Fruit fly (Drosophila melanogaster) whole organism, embryonic: Measurements from ENCODE around the gene eIF4E6.

ENCODE experiments used
- Atf3 ChIP-seq: fragments of 200-800 bp; sonication (Bioruptor generic); optimal IDR thresholded peaks from 3 replicates; lab custom pipeline; 2016; ENCODE audit warnings: missing biosample characterization, missing genetic modification characterization
- Awh ChIP-seq: fragments of 200-800 bp; sonication (Bioruptor generic); IDR thresholded peaks from 2 replicates; pipeline ENCODE4, ENCODE4 v1.3.6; 2022; ENCODE audit warnings: missing biosample characterization, missing genetic modification characterization
- BEAF-32 ChIP-seq: fragments of 200-800 bp; sonication (Bioruptor generic); optimal IDR thresholded peaks from 3 replicates; lab custom pipeline; 2017; ENCODE audit warnings: missing biosample characterization, missing genetic modification characterization, mild to moderate bottlenecking, moderate library complexity, missing genetic modification reagents
- Blimp-1 ChIP-seq: fragments of 200-800 bp; sonication (Bioruptor generic); optimal IDR thresholded peaks from 3 replicates; lab custom pipeline; 2018; ENCODE audit warnings: missing biosample characterization, missing genetic modification characterization, mild to moderate bottlenecking, moderate library complexity, missing genetic modification reagents
- CG13123 ChIP-seq: fragments of 200-800 bp; sonication (Bioruptor generic); optimal IDR thresholded peaks from 2 replicates; lab custom pipeline; 2016; ENCODE audit warnings: missing biosample characterization, missing genetic modification characterization
- CG14441 ChIP-seq: fragments of 200-800 bp; sonication (Bioruptor generic); IDR thresholded peaks from 2 replicates; pipeline ENCODE4 v1.3.6; 2022; ENCODE audit warnings: missing biosample characterization, missing genetic modification characterization
- CG14710 ChIP-seq: fragments of 200-800 bp; sonication (Bioruptor generic); optimal IDR thresholded peaks from 3 replicates; lab custom pipeline; 2019; ENCODE audit warnings: missing biosample characterization, mild to moderate bottlenecking, missing genetic modification characterization, moderate library complexity
- CG15269 ChIP-seq: fragments of 200-800 bp; sonication (Bioruptor generic); optimal IDR thresholded peaks from 2 replicates; lab custom pipeline; 2018; ENCODE audit warnings: missing biosample characterization, mild to moderate bottlenecking, missing genetic modification characterization, moderate library complexity
- CG17361 ChIP-seq: fragments of 200-800 bp; sonication (Bioruptor generic); IDR thresholded peaks from 3 replicates; pipeline ENCODE4 v1.3.6; 2022; ENCODE audit warnings: missing biosample characterization, missing genetic modification characterization
- CG18262 ChIP-seq: fragments of 200-800 bp; optimal IDR thresholded peaks from 3 replicates; lab custom pipeline; 2019; ENCODE audit warnings: missing biosample characterization, mild to moderate bottlenecking, missing genetic modification characterization, moderate library complexity
- CG18764 ChIP-seq: fragments of 200-800 bp; sonication (Bioruptor generic); optimal IDR thresholded peaks from 3 replicates; lab custom pipeline; 2016; ENCODE audit warnings: missing biosample characterization, missing genetic modification characterization
- CG32532 ChIP-seq: fragments of 200-800 bp; sonication (Bioruptor generic); IDR thresholded peaks from 2 replicates; pipeline ENCODE4 v1.3.6; 2022; ENCODE audit warnings: missing biosample characterization, missing genetic modification characterization
- CG33213 ChIP-seq: fragments of 200-800 bp; sonication (Bioruptor generic); optimal IDR thresholded peaks from 3 replicates; lab custom pipeline; 2016; ENCODE audit warnings: missing biosample characterization, missing genetic modification characterization
- CG34422 ChIP-seq: fragments of 200-800 bp; sonication (Bioruptor generic); IDR thresholded peaks from 3 replicates; pipeline ENCODE4 v1.3.6; 2022; ENCODE audit warnings: missing biosample characterization, missing genetic modification characterization
- CG4360 ChIP-seq: fragments of 200-800 bp; sonication (Bioruptor generic); IDR thresholded peaks from 2 replicates; pipeline ENCODE4 v1.3.6; 2022; ENCODE audit warnings: missing biosample characterization, missing genetic modification characterization
- CG4404 ChIP-seq: fragments of 200-800 bp; sonication (Bioruptor generic); IDR thresholded peaks from 2 replicates; pipeline ENCODE4 v1.3.6; 2022; ENCODE audit warnings: missing biosample characterization, missing genetic modification characterization
- CG4820 ChIP-seq: fragments of 200-800 bp; sonication (Bioruptor generic); optimal IDR thresholded peaks from 3 replicates; lab custom pipeline; 2016; ENCODE audit warnings: missing biosample characterization, missing genetic modification characterization
- CG6689 ChIP-seq: fragments of 200-800 bp; sonication (Bioruptor generic); IDR thresholded peaks from 2 replicates; pipeline ENCODE4 v1.3.6; 2022; ENCODE audit warnings: missing biosample characterization, missing genetic modification characterization
- CG9797 ChIP-seq: fragments of 200-800 bp; sonication (Bioruptor generic); optimal IDR thresholded peaks from 3 replicates; lab custom pipeline; 2018; ENCODE audit warnings: missing biosample characterization, mild to moderate bottlenecking, missing genetic modification characterization
- CrebB ChIP-seq: fragments of 200-800 bp; sonication (Bioruptor generic); optimal IDR thresholded peaks from 3 replicates; lab custom pipeline; 2018; ENCODE audit warnings: missing biosample characterization, mild to moderate bottlenecking, missing genetic modification characterization
- D19B ChIP-seq: fragments of 200-800 bp; sonication (Bioruptor generic); optimal IDR thresholded peaks from 2 replicates; lab custom pipeline; 2017; ENCODE audit warnings: missing biosample characterization, mild to moderate bottlenecking, missing genetic modification characterization
- Dfd ChIP-seq, 2 experiments: fragments of >200 bp; optimal IDR thresholded peaks; 2 replicates each; lab custom pipeline; 2017; ENCODE audit warnings: missing biosample characterization in 2 of 2, missing genetic modification characterization in 2 of 2
- E2f2 ChIP-seq: fragments of 200-800 bp; sonication (Bioruptor generic); IDR thresholded peaks from 2 replicates; pipeline ENCODE4 v1.3.6; 2022; ENCODE audit warnings: missing biosample characterization, missing genetic modification characterization
- Hmr ChIP-seq: fragments of 200-800 bp; sonication (Bioruptor generic); optimal IDR thresholded peaks from 3 replicates; lab custom pipeline; 2017; ENCODE audit warnings: mild to moderate bottlenecking, missing biosample characterization, missing genetic modification reagents, missing genetic modification characterization
- Jarid2 ChIP-seq: fragments of 200-800 bp; sonication (Bioruptor generic); optimal IDR thresholded peaks from 3 replicates; lab custom pipeline; 2017; ENCODE audit warnings: mild to moderate bottlenecking, missing biosample characterization, missing genetic modification reagents, missing genetic modification characterization
- Poxn ChIP-seq: fragments of 200-800 bp; sonication (Bioruptor generic); IDR thresholded peaks from 2 replicates; pipeline ENCODE4 v1.3.6; 2022; ENCODE audit warnings: missing biosample characterization, missing genetic modification characterization
- Sox102F ChIP-seq: fragments of 200-800 bp; sonication (Bioruptor generic); optimal IDR thresholded peaks from 2 replicates; lab custom pipeline; 2018; ENCODE audit warnings: missing biosample characterization, mild to moderate bottlenecking, missing genetic modification characterization, moderate library complexity
- Trl ChIP-seq, 3 experiments: fragments of >200 bp in 2 of 3; fragments of 200-800 bp in 1 of 3; sonication (Bioruptor generic) in 1 of 3; optimal IDR thresholded peaks; 2 replicates in 1 of 3; 3 replicates in 2 of 3; lab custom pipeline; 2016 to 2017; ENCODE audit warnings: missing biosample characterization in 1 of 3, missing genetic modification characterization in 1 of 3
- bigmax ChIP-seq: fragments of 200-800 bp; sonication (Bioruptor generic); optimal IDR thresholded peaks from 2 replicates; lab custom pipeline; 2018; ENCODE audit warnings: missing biosample characterization, mild to moderate bottlenecking, missing genetic modification characterization
- corto ChIP-seq: fragments of 200-800 bp; sonication (Bioruptor generic); optimal IDR thresholded peaks from 2 replicates; lab custom pipeline; 2016; ENCODE audit warnings: missing biosample characterization, mild to moderate bottlenecking, missing genetic modification characterization, moderate library complexity
- crol ChIP-seq: fragments of 200-800 bp; sonication (Bioruptor generic); IDR thresholded peaks from 2 replicates; pipeline ENCODE4 v1.3.6; 2022; ENCODE audit warnings: missing biosample characterization, missing genetic modification characterization
- da ChIP-seq: fragments of 200-800 bp; sonication (Bioruptor generic); optimal IDR thresholded peaks from 2 replicates; lab custom pipeline; 2016; ENCODE audit warnings: missing biosample characterization, missing genetic modification characterization
- danr ChIP-seq: fragments of 200-800 bp; sonication (Bioruptor generic); IDR thresholded peaks from 2 replicates; pipeline ENCODE4 v1.3.6; 2022; ENCODE audit warnings: missing biosample characterization, missing genetic modification characterization
- eyg ChIP-seq: fragments of 200-800 bp; sonication (Bioruptor generic); optimal IDR thresholded peaks from 3 replicates; lab custom pipeline; 2016; ENCODE audit warnings: missing biosample characterization, missing genetic modification characterization
- fd64A ChIP-seq: fragments of 200-800 bp; sonication (Bioruptor generic); optimal IDR thresholded peaks from 3 replicates; lab custom pipeline; 2018; ENCODE audit warnings: missing biosample characterization, mild to moderate bottlenecking, missing genetic modification characterization
- gcm ChIP-seq: fragments of 200-800 bp; sonication (Bioruptor generic); optimal IDR thresholded peaks from 2 replicates; lab custom pipeline; 2019; ENCODE audit warnings: missing biosample characterization, mild to moderate bottlenecking, missing genetic modification characterization, moderate library complexity
- ham ChIP-seq: fragments of 200-800 bp; sonication (Bioruptor generic); IDR thresholded peaks from 2 replicates; pipeline ENCODE4 v1.3.6; 2022; ENCODE audit warnings: missing biosample characterization, missing genetic modification characterization
- kah ChIP-seq: fragments of 200-800 bp; sonication (Bioruptor generic); optimal IDR thresholded peaks from 2 replicates; lab custom pipeline; 2018; ENCODE audit warnings: missing biosample characterization, mild to moderate bottlenecking, missing genetic modification characterization
- lmd ChIP-seq: fragments of 200-800 bp; sonication (Bioruptor generic); IDR thresholded peaks from 2 replicates; pipeline ENCODE4 v1.3.6; 2022; ENCODE audit warnings: missing biosample characterization, missing genetic modification characterization
- nmo ChIP-seq: fragments of 200-800 bp; sonication (Bioruptor generic); optimal IDR thresholded peaks from 2 replicates; lab custom pipeline; 2018; ENCODE audit warnings: missing biosample characterization, mild to moderate bottlenecking, missing genetic modification characterization, moderate library complexity
- nom ChIP-seq: fragments of 200-800 bp; sonication (Bioruptor generic); optimal IDR thresholded peaks from 2 replicates; lab custom pipeline; 2017; ENCODE audit warnings: missing biosample characterization, missing genetic modification characterization, mild to moderate bottlenecking, moderate library complexity, missing genetic modification reagents
- org-1 ChIP-seq: fragments of 200-800 bp; sonication (Bioruptor generic); optimal IDR thresholded peaks from 2 replicates; lab custom pipeline; 2017; ENCODE audit warnings: missing biosample characterization, missing genetic modification characterization
- pros ChIP-seq: fragments of 200-800 bp; sonication (Bioruptor generic); optimal IDR thresholded peaks from 3 replicates; lab custom pipeline; 2019; ENCODE audit warnings: missing biosample characterization, mild to moderate bottlenecking, missing genetic modification characterization, moderate library complexity
- pzg ChIP-seq: fragments of 200-800 bp; sonication (Bioruptor generic); optimal IDR thresholded peaks from 3 replicates; lab custom pipeline; 2018; ENCODE audit warnings: missing biosample characterization, mild to moderate bottlenecking, missing genetic modification characterization, moderate library complexity
- sd ChIP-seq: fragments of 200-800 bp; sonication (Bioruptor generic); optimal IDR thresholded peaks from 3 replicates; lab custom pipeline; 2018; ENCODE audit warnings: missing biosample characterization, mild to moderate bottlenecking, missing genetic modification characterization, moderate library complexity
- slp2 ChIP-seq: fragments of 200-800 bp; sonication (Bioruptor generic); optimal IDR thresholded peaks from 2 replicates; lab custom pipeline; 2016; ENCODE audit warnings: missing biosample characterization, missing genetic modification characterization
- stc ChIP-seq: fragments of 200-800 bp; sonication (Bioruptor generic); IDR thresholded peaks from 2 replicates; pipeline ENCODE4 v1.3.6; 2022; ENCODE audit warnings: missing biosample characterization, missing genetic modification characterization
- unc-4 ChIP-seq: fragments of 200-800 bp; sonication (Bioruptor generic); IDR thresholded peaks from 2 replicates; pipeline ENCODE4 v1.3.6; 2022; ENCODE audit warnings: missing biosample characterization, missing genetic modification characterization; ENCODE audit not compliant: partially characterized antibody
- vvl ChIP-seq: fragments of 200-800 bp; sonication (Bioruptor generic); IDR thresholded peaks from 2 replicates; pipeline ENCODE4 v1.3.6; 2022; ENCODE audit warnings: missing biosample characterization, missing genetic modification characterization

Gene eIF4E6

dm6 chr3R:29068430-29069207, 41.6 kb upstream of the eIF4E6 start (continued):
- no peak for TF ChIP-seq E2f2 (GFP tag; lab: Robert Waterston, UW)
- TF ChIP-seq nom (GFP tag; lab: Kevin White, UChicago): no peak
- no peak for TF ChIP-seq fd64A (GFP tag; lab: Kevin White, UChicago)
- TF ChIP-seq stc (GFP tag; lab: Robert Waterston, UW): peak; percentile 60; the same call in 1 of the 2 replicates
- peak; percentile 49 for TF ChIP-seq CG15269 (tag; lab: Kevin White, UChicago)
- peak; percentile 29 for TF ChIP-seq corto
- TF ChIP-seq Dfd (GFP tag; optimal IDR thresholded peaks at IDR 0.05; lab: Kevin White, UChicago): no peak
- peak; percentile 6 for TF ChIP-seq Blimp-1 (GFP tag; lab: Kevin White, UChicago)
- TF ChIP-seq eyg (GFP tag; lab: Kevin White, UChicago): no peak
- no peak for TF ChIP-seq danr (GFP tag; lab: Robert Waterston, UW)
- peak; percentile 3 for TF ChIP-seq CG14710 (tag; lab: Kevin White, UChicago)
- no peak for TF ChIP-seq CG18764 (GFP tag; lab: Kevin White, UChicago)
- no peak for TF ChIP-seq pros (GFP tag; lab: Kevin White, UChicago)
- TF ChIP-seq kah (GFP tag; lab: Kevin White, UChicago): no peak
- TF ChIP-seq slp2: no peak
- no peak for TF ChIP-seq pzg (GFP tag; lab: Kevin White, UChicago)
- TF ChIP-seq Atf3: no peak
- TF ChIP-seq CrebB (tag; lab: Kevin White, UChicago): peak; percentile 45
- peak; percentile 48 for TF ChIP-seq Sox102F (GFP tag; lab: Kevin White, UChicago)
- TF ChIP-seq sd (tag; lab: Kevin White, UChicago): no peak
- TF ChIP-seq Jarid2: no peak
- TF ChIP-seq CG6689 (GFP tag; lab: Robert Waterston, UW): peak; percentile 55
- peak; percentile 65; the same call in 1 of the 2 replicates for TF ChIP-seq CG32532 (GFP tag; lab: Robert Waterston, UW)
- TF ChIP-seq CG4360 (GFP tag; lab: Robert Waterston, UW): no peak
- TF ChIP-seq CG33213 (GFP tag; lab: Kevin White, UChicago): no peak
- TF ChIP-seq crol (GFP tag; lab: Robert Waterston, UW): no peak
- TF ChIP-seq Poxn (GFP tag; lab: Robert Waterston, UW): no peak
- 0 out of 2 replicates have a peak, but pooled peaks have one; percentile 31 for TF ChIP-seq Awh (GFP tag; lab: Robert Waterston, UW)
- TF ChIP-seq CG18262: peak; percentile 29
- peak; percentile 66 for TF ChIP-seq Hmr (GFP tag; lab: Kevin White, UChicago)
- no peak for TF ChIP-seq da (GFP tag; lab: Kevin White, UChicago)
- TF ChIP-seq CG13123 (GFP tag; lab: Kevin White, UChicago): no peak
- no peak for TF ChIP-seq Trl (optimal IDR thresholded peaks at IDR 0.05; lab: Kevin White, UChicago)
- no peak for TF ChIP-seq Trl (GFP tag; optimal IDR thresholded peaks at IDR 0.05; lab: Kevin White, UChicago)
- peak; percentile 42 for TF ChIP-seq CG14441
- TF ChIP-seq CG34422 (GFP tag; lab: Robert Waterston, UW): peak; percentile 72; the same call in 1 of the 3 replicates
- TF ChIP-seq bigmax (GFP tag; lab: Kevin White, UChicago): no peak
- TF ChIP-seq vvl (GFP tag; lab: Robert Waterston, UW): peak; percentile 52
- TF ChIP-seq nmo (GFP tag; lab: Kevin White, UChicago): peak; percentile 27
- peak; percentile 37 for TF ChIP-seq org-1
- 0 out of 2 replicates have a peak, but pooled peaks have one; percentile 31 for TF ChIP-seq CG4404 (GFP tag; lab: Robert Waterston, UW)
- no peak for TF ChIP-seq BEAF-32 (GFP tag; lab: Kevin White, UChicago)
- TF ChIP-seq lmd (GFP tag; lab: Robert Waterston, UW): peak; percentile 61; the same call in 1 of the 2 replicates
- no peak for TF ChIP-seq CG4820
- TF ChIP-seq ham (GFP tag; lab: Robert Waterston, UW): no peak
- no peak for TF ChIP-seq CG9797
- TF ChIP-seq gcm (GFP tag; lab: Kevin White, UChicago): peak; percentile 18
- TF ChIP-seq unc-4 (GFP tag; lab: Robert Waterston, UW): no peak
- no peak for TF ChIP-seq D19B (GFP tag; lab: Kevin White, UChicago)
- TF ChIP-seq CG17361 (GFP tag; lab: Robert Waterston, UW): peak; percentile 32; the same call in 1 of the 3 replicates
